Fruit fly (Drosophila melanogaster) whole organism, embryonic: ENCODE results near the gene Uxt.

Experiments
- Atf6 ChIP-seq: fragments of 200-800 bp; sonication (Bioruptor generic); IDR thresholded peaks from 2 replicates; pipeline ENCODE4 v1.3.6; 2022; ENCODE audit warnings: missing biosample characterization, missing genetic modification characterization
- CG12071 ChIP-seq: fragments of 200-800 bp; sonication (Bioruptor generic); optimal IDR thresholded peaks from 3 replicates; lab custom pipeline; 2018; ENCODE audit warnings: missing biosample characterization, mild to moderate bottlenecking, missing genetic modification characterization
- CG14050 ChIP-seq: fragments of 200-800 bp; sonication (Bioruptor generic); IDR thresholded peaks from 3 replicates; pipeline ENCODE4 v1.3.6; 2022; ENCODE audit warnings: missing biosample characterization, missing genetic modification characterization
- CG14860 ChIP-seq: fragments of 200-800 bp; sonication (Bioruptor generic); IDR thresholded peaks from 3 replicates; pipeline ENCODE4 v1.3.6; 2022; ENCODE audit warnings: missing biosample characterization, missing genetic modification characterization; ENCODE audit not compliant: partially characterized antibody
- CG15011 ChIP-seq: fragments of 200-800 bp; sonication (Bioruptor generic); optimal IDR thresholded peaks from 3 replicates; lab custom pipeline; 2018; ENCODE audit warnings: missing biosample characterization, mild to moderate bottlenecking, missing genetic modification characterization
- CG15269 ChIP-seq: fragments of 200-800 bp; sonication (Bioruptor generic); optimal IDR thresholded peaks from 2 replicates; lab custom pipeline; 2018; ENCODE audit warnings: missing biosample characterization, mild to moderate bottlenecking, missing genetic modification characterization, moderate library complexity
- CG15601 ChIP-seq: fragments of 200-800 bp; sonication (Bioruptor generic); optimal IDR thresholded peaks from 3 replicates; lab custom pipeline; 2019; ENCODE audit warnings: missing biosample characterization, mild to moderate bottlenecking, missing genetic modification characterization, moderate library complexity
- CG17186 ChIP-seq: fragments of 200-800 bp; sonication (Bioruptor generic); optimal IDR thresholded peaks from 3 replicates; lab custom pipeline; 2017; ENCODE audit warnings: missing biosample characterization, missing genetic modification reagents, missing genetic modification characterization
- CG18262 ChIP-seq: fragments of 200-800 bp; optimal IDR thresholded peaks from 3 replicates; lab custom pipeline; 2019; ENCODE audit warnings: missing biosample characterization, mild to moderate bottlenecking, missing genetic modification characterization, moderate library complexity
- CG2120 ChIP-seq: fragments of 200-800 bp; sonication (Bioruptor generic); optimal IDR thresholded peaks from 3 replicates; lab custom pipeline; 2016; ENCODE audit warnings: missing biosample characterization, missing genetic modification characterization
- CG2129 ChIP-seq: fragments of 200-800 bp; sonication (Bioruptor generic); IDR thresholded peaks from 2 replicates; pipeline ENCODE4 v1.3.6; 2022; ENCODE audit warnings: missing biosample characterization, missing genetic modification characterization; ENCODE audit not compliant: partially characterized antibody
- CG31388 ChIP-seq: fragments of 200-800 bp; sonication (Bioruptor generic); optimal IDR thresholded peaks from 2 replicates; lab custom pipeline; 2016; ENCODE audit warnings: missing biosample characterization, missing genetic modification characterization
- CG3726 ChIP-seq: fragments of 200-800 bp; sonication (Bioruptor generic); IDR thresholded peaks from 3 replicates; pipeline ENCODE4, ENCODE4 v1.3.6; 2022; ENCODE audit warnings: missing biosample characterization, missing genetic modification characterization
- CG3838 ChIP-seq: fragments of 200-800 bp; sonication (Bioruptor generic); optimal IDR thresholded peaks from 3 replicates; lab custom pipeline; 2016; ENCODE audit warnings: missing biosample characterization, missing genetic modification characterization
- CG4328 ChIP-seq: fragments of 200-800 bp; sonication (Bioruptor generic); optimal IDR thresholded peaks from 3 replicates; lab custom pipeline; 2017; ENCODE audit warnings: missing biosample characterization, missing genetic modification reagents, missing genetic modification characterization
- CG4854 ChIP-seq: fragments of 200-800 bp; sonication (Bioruptor generic); optimal IDR thresholded peaks from 2 replicates; lab custom pipeline; 2016; ENCODE audit warnings: missing biosample characterization, missing genetic modification characterization, inconsistent platforms
- CG6654 ChIP-seq: fragments of 200-800 bp; sonication (Bioruptor generic); optimal IDR thresholded peaks from 2 replicates; lab custom pipeline; 2017; ENCODE audit warnings: missing biosample characterization, mild to moderate bottlenecking, missing genetic modification characterization
- CG6683 ChIP-seq: fragments of 200-800 bp; sonication (Bioruptor generic); optimal IDR thresholded peaks from 2 replicates; lab custom pipeline; 2017; ENCODE audit warnings: missing biosample characterization, mild to moderate bottlenecking, missing genetic modification characterization, missing genetic modification reagents
- CG6854 ChIP-seq: fragments of 200-800 bp; sonication (Bioruptor generic); optimal IDR thresholded peaks from 3 replicates; lab custom pipeline; 2017; ENCODE audit warnings: missing biosample characterization, mild to moderate bottlenecking, missing genetic modification characterization
- CG7963 ChIP-seq: fragments of 200-800 bp; sonication (Bioruptor generic); IDR thresholded peaks from 3 replicates; pipeline ENCODE4 v1.3.6; 2022; ENCODE audit warnings: missing biosample characterization, missing genetic modification characterization; ENCODE audit not compliant: partially characterized antibody
- CG8478 ChIP-seq: fragments of >200 bp; optimal IDR thresholded peaks from 2 replicates; lab custom pipeline; 2018
- CG9437 ChIP-seq: fragments of 200-800 bp; sonication (Bioruptor generic); optimal IDR thresholded peaks from 2 replicates; lab custom pipeline; 2018; ENCODE audit warnings: missing biosample characterization, mild to moderate bottlenecking, missing genetic modification characterization
- CG9797 ChIP-seq: fragments of 200-800 bp; sonication (Bioruptor generic); optimal IDR thresholded peaks from 3 replicates; lab custom pipeline; 2018; ENCODE audit warnings: missing biosample characterization, mild to moderate bottlenecking, missing genetic modification characterization
- D19A ChIP-seq: fragments of 200-800 bp; optimal IDR thresholded peaks from 3 replicates; lab custom pipeline; 2019; ENCODE audit warnings: missing biosample characterization, mild to moderate bottlenecking, missing genetic modification characterization, moderate library complexity
- D19B ChIP-seq: fragments of 200-800 bp; sonication (Bioruptor generic); optimal IDR thresholded peaks from 2 replicates; lab custom pipeline; 2017; ENCODE audit warnings: missing biosample characterization, mild to moderate bottlenecking, missing genetic modification characterization
- Fer1 ChIP-seq: fragments of 200-800 bp; sonication (Bioruptor generic); optimal IDR thresholded peaks from 2 replicates; lab custom pipeline; 2017; ENCODE audit warnings: missing biosample characterization, mild to moderate bottlenecking, missing genetic modification characterization
- HLH4C ChIP-seq: fragments of 200-800 bp; sonication (Bioruptor generic); IDR thresholded peaks from 3 replicates; pipeline ENCODE4 v1.3.6; 2022; ENCODE audit warnings: missing biosample characterization, missing genetic modification characterization; ENCODE audit not compliant: partially characterized antibody
- Hr51 ChIP-seq, 2 experiments: fragments of 200-800 bp; sonication (Bioruptor generic); optimal IDR thresholded peaks; 2 replicates in 1 of 2; 3 replicates in 1 of 2; lab custom pipeline; 2016 to 2018; ENCODE audit warnings: missing biosample characterization in 2 of 2, missing genetic modification characterization in 2 of 2, mild to moderate bottlenecking in 1 of 2, moderate library complexity in 1 of 2
- Lhr ChIP-seq: fragments of 200-800 bp; sonication (Bioruptor generic); optimal IDR thresholded peaks from 3 replicates; lab custom pipeline; 2017; ENCODE audit warnings: mild to moderate bottlenecking, missing biosample characterization, missing genetic modification reagents, missing genetic modification characterization
- Nf-YA ChIP-seq: fragments of 200-800 bp; sonication (Bioruptor generic); IDR thresholded peaks from 2 replicates; pipeline ENCODE4 v1.3.6; 2022; ENCODE audit warnings: missing biosample characterization, missing genetic modification characterization
- Nf-YC ChIP-seq: fragments of 200-800 bp; optimal IDR thresholded peaks from 3 replicates; lab custom pipeline; 2019; ENCODE audit warnings: missing biosample characterization, mild to moderate bottlenecking, missing genetic modification characterization, moderate library complexity
- Opbp ChIP-seq: fragments of 200-800 bp; sonication (Bioruptor generic); IDR thresholded peaks from 3 replicates; pipeline ENCODE4 v1.3.6; 2022; ENCODE audit warnings: missing biosample characterization, missing genetic modification characterization; ENCODE audit not compliant: partially characterized antibody
- Optix ChIP-seq: fragments of 200-800 bp; sonication (Bioruptor generic); IDR thresholded peaks from 3 replicates; pipeline ENCODE4 v1.3.6; 2022; ENCODE audit warnings: missing biosample characterization, missing genetic modification characterization
- Ssrp ChIP-seq: fragments of 200-800 bp; sonication (Bioruptor generic); optimal IDR thresholded peaks from 2 replicates; lab custom pipeline; 2018; ENCODE audit warnings: missing biosample characterization, mild to moderate bottlenecking, missing genetic modification characterization, moderate library complexity
- amos ChIP-seq: fragments of 200-800 bp; sonication (Bioruptor generic); IDR thresholded peaks from 2 replicates; pipeline ENCODE4 v1.3.6; 2022; ENCODE audit warnings: missing biosample characterization, missing genetic modification characterization; ENCODE audit not compliant: partially characterized antibody
- cad ChIP-seq: fragments of >200 bp; optimal IDR thresholded peaks from 2 replicates; lab custom pipeline; 2017; ENCODE audit warnings: missing biosample characterization, missing genetic modification characterization
- cas ChIP-seq: fragments of 200-800 bp; sonication (Bioruptor generic); IDR thresholded peaks from 2 replicates; pipeline ENCODE4 v1.3.6; 2022; ENCODE audit warnings: missing biosample characterization, missing genetic modification characterization
- esg ChIP-seq: fragments of 200-800 bp; sonication (Bioruptor generic); conservative IDR thresholded peaks from 2 replicates; pipeline ENCODE4 v1.3.6; 2022; ENCODE audit warnings: missing biosample characterization, missing genetic modification characterization
- her ChIP-seq: fragments of 200-800 bp; sonication (Bioruptor generic); optimal IDR thresholded peaks from 2 replicates; lab custom pipeline; 2016; ENCODE audit warnings: missing biosample characterization, missing genetic modification characterization
- jigr1 ChIP-seq: fragments of 200-800 bp; sonication (Bioruptor generic); IDR thresholded peaks from 3 replicates; pipeline ENCODE4 v1.3.6; 2022; ENCODE audit warnings: missing biosample characterization, missing genetic modification characterization
- lov ChIP-seq, 2 experiments: fragments of 200-800 bp in 1 of 2; fragments of >200 bp in 1 of 2; sonication (Bioruptor generic) in 1 of 2; IDR thresholded peaks in 1 of 2; optimal IDR thresholded peaks in 1 of 2; 2 replicates in 1 of 2; 3 replicates in 1 of 2; pipeline versions ENCODE4 v1.3.6 to Lab custom; 2017 to 2022; ENCODE audit warnings: missing biosample characterization in 1 of 2, missing genetic modification characterization in 1 of 2
- luna ChIP-seq: fragments of 200-800 bp; sonication (Bioruptor generic); optimal IDR thresholded peaks from 2 replicates; lab custom pipeline; 2016; ENCODE audit warnings: missing biosample characterization, missing genetic modification characterization
- psq ChIP-seq: fragments of 200-800 bp; sonication (Bioruptor generic); optimal IDR thresholded peaks from 2 replicates; lab custom pipeline; 2017; ENCODE audit warnings: missing biosample characterization, missing genetic modification characterization
- pum ChIP-seq: fragments of 200-800 bp; sonication (Bioruptor generic); optimal IDR thresholded peaks from 2 replicates; lab custom pipeline; 2016; ENCODE audit warnings: missing biosample characterization, missing genetic modification characterization
- run ChIP-seq: fragments of 200-800 bp; sonication (Bioruptor generic); optimal IDR thresholded peaks from 3 replicates; lab custom pipeline; 2018; ENCODE audit warnings: missing biosample characterization, mild to moderate bottlenecking, missing genetic modification characterization
- stc ChIP-seq: fragments of 200-800 bp; sonication (Bioruptor generic); IDR thresholded peaks from 2 replicates; pipeline ENCODE4 v1.3.6; 2022; ENCODE audit warnings: missing biosample characterization, missing genetic modification characterization
- sug ChIP-seq: fragments of 200-800 bp; optimal IDR thresholded peaks from 2 replicates; lab custom pipeline; 2019; ENCODE audit warnings: missing biosample characterization, mild to moderate bottlenecking, missing genetic modification characterization, moderate library complexity
- tin ChIP-seq: fragments of 200-800 bp; sonication (Bioruptor generic); optimal IDR thresholded peaks from 3 replicates; lab custom pipeline; 2016; ENCODE audit warnings: missing biosample characterization, missing genetic modification characterization

Uxt gene

DNA sequence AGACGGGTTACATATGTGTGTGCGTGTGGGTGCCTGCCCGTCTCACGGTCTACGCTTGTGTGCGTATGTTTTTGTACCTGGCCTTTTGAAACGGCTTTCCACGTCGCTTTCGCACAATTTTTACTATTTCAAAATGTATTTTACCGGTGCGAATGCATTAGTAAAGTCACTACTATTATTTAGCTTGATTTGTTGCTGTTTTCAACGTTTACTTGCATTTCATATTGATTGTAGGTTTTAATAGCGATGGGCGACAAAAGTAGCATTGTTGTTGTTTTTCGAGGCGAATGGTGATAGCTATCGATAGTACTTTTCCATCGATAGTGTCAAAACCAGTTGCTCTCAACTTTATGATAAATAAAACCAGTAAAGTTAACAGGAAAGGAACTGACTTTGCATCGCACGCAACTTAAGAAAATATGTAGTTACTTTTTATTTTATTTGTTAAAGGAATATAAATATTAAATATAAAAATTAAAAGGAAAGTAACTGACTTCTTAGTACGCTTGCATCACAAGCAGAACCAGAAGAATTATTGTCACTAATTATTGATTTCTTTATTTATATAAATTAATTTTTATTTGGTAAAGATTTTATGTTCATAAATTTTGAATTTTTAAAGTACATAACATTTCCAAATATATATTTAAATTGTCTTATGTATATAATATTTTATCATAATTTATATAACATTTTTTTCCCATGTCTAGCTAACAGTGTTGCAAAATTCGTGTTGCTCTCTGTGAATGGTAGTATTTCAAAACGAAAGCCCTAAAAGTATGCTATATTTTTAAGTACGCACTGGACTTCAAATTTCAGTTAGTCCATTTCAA lies 15.6 kb downstream of the Uxt start, which contains the start of gene Cul3 (continued):
- TF ChIP-seq Ssrp (tag; lab: Kevin White, UChicago) (peak; percentile 1), Lhr (GFP tag; lab: Kevin White, UChicago) (peak; percentile 8), CG31388 (GFP tag; lab: Kevin White, UChicago) (no peak), Optix (GFP tag; lab: Robert Waterston, UW) (no peak), tin (no peak), CG3726 (no peak), Hr51 (GFP tag; optimal IDR thresholded peaks at IDR 0.05; lab: Kevin White, UChicago) (no peak), CG14050 (no peak), run (no peak), CG8478 (lab: Kevin White, UChicago) (peak; percentile 48), psq (GFP tag; lab: Kevin White, UChicago) (no peak), CG15011 (GFP tag; lab: Kevin White, UChicago) (no peak), jigr1 (GFP tag; lab: Robert Waterston, UW) (no peak), D19B (no peak), amos (GFP tag; lab: Robert Waterston, UW) (peak; percentile 83), Nf-YA (GFP tag; lab: Robert Waterston, UW) (no peak), sug (no peak), CG17186 (GFP tag; lab: Kevin White, UChicago) (peak; percentile 1), Opbp (peak; percentile 85), CG9437 (GFP tag; lab: Kevin White, UChicago) (peak; percentile 13), CG12071 (no peak), cad (GFP tag; lab: Kevin White, UChicago) (no peak), CG6854 (GFP tag; lab: Kevin White, UChicago) (no peak), her (GFP tag; lab: Kevin White, UChicago) (no peak), CG6654 (GFP tag; lab: Kevin White, UChicago) (no peak), cas (GFP tag; lab: Robert Waterston, UW) (no peak), CG15601 (tag; lab: Kevin White, UChicago) (peak; percentile 8), CG3838 (no peak), esg (no peak), pum (no peak), CG14860 (GFP tag; lab: Robert Waterston, UW) (peak; percentile 63; the same call in 2 of the 3 replicates), CG18262 (tag; lab: Kevin White, UChicago) (peak; percentile 52), CG15269 (tag; lab: Kevin White, UChicago) (peak; percentile 23), D19A (peak; percentile 24), lov (optimal IDR thresholded peaks at IDR 0.05; lab: Kevin White, UChicago) (no peak), lov (GFP tag; IDR thresholded peaks at IDR 0.05; lab: Robert Waterston, UW) (no peak), HLH4C (GFP tag; lab: Robert Waterston, UW) (peak; percentile 70), CG7963 (peak; percentile 66; the same call in 2 of the 3 replicates), stc (GFP tag; lab: Robert Waterston, UW) (no peak), Fer1 (GFP tag; lab: Kevin White, UChicago) (no peak), CG6683 (GFP tag; lab: Kevin White, UChicago) (no peak), CG4854 (GFP tag; lab: Kevin White, UChicago) (no peak), luna (no peak), CG2129 (peak; percentile 65), Atf6 (no peak), Nf-YC (peak; percentile 52), CG9797 (GFP tag; lab: Kevin White, UChicago) (peak; percentile 2), CG2120 (no peak), CG4328 (GFP tag; lab: Kevin White, UChicago) (no peak)
